Worm (Caenorhabditis elegans) whole organism, midembryonic: ENCODE data around the gene irld-22.

ENCODE experiments used
- T22C8.4 ChIP-seq: fragments of 200-800 bp; sonication (Bioruptor generic); IDR thresholded peaks from 2 replicates; pipeline ENCODE4 v1.3.6; 2022; ENCODE audit warnings: missing genetic modification characterization, missing compliant biosample characterization
- cog-1 ChIP-seq: sonication (generic microtip); optimal IDR thresholded peaks from 2 replicates; lab custom pipeline; 2016; ENCODE audit warnings: missing genetic modification characterization, missing compliant biosample characterization
- flt-1 ChIP-seq: fragments of 200-800 bp; sonication (Bioruptor generic); IDR thresholded peaks from 2 replicates; pipeline ENCODE4 v1.3.6; 2022; ENCODE audit warnings: missing genetic modification characterization, missing compliant biosample characterization
- klf-2 ChIP-seq: fragments of 200-800 bp; sonication (Bioruptor generic); conservative IDR thresholded peaks from 2 replicates; pipeline ENCODE4 v1.3.6; 2022; ENCODE audit warnings: missing genetic modification reagents, missing genetic modification characterization, missing compliant biosample characterization
- med-1 ChIP-seq: sonication (generic microtip); optimal IDR thresholded peaks from 2 replicates; lab custom pipeline; 2017; ENCODE audit warnings: missing genetic modification characterization, mild to moderate bottlenecking, missing compliant biosample characterization, antibody characterized with exemption, missing genetic modification reagents; ENCODE audit not compliant: insufficient read depth
- ref-1 ChIP-seq: fragments of 200-800 bp; sonication (Bioruptor generic); conservative IDR thresholded peaks from 2 replicates; pipeline ENCODE4 v1.3.6; 2022; ENCODE audit warnings: missing genetic modification reagents, missing genetic modification characterization, missing compliant biosample characterization
- tab-1 ChIP-seq: fragments of 200-800 bp; sonication (Bioruptor generic); IDR thresholded peaks from 2 replicates; pipeline ENCODE4 v1.3.6; 2022; ENCODE audit warnings: missing genetic modification characterization, missing compliant biosample characterization
- ztf-23 ChIP-seq: fragments of 200-800 bp; sonication (Bioruptor generic); IDR thresholded peaks from 2 replicates; pipeline ENCODE4 v1.3.6; 2022; ENCODE audit warnings: missing genetic modification reagents, missing genetic modification characterization, missing compliant biosample characterization
- ztf-29 ChIP-seq: fragments of 200-800 bp; sonication (Bioruptor generic); IDR thresholded peaks from 2 replicates; pipeline ENCODE4 v1.3.6; 2022; ENCODE audit warnings: missing genetic modification reagents, missing genetic modification characterization, missing compliant biosample characterization

The irld-22 gene

ce11 chrV:3896018-3896417, 4.0 kb downstream of the irld-22 start:
- TF ChIP-seq T22C8.4: no peak
- no peak for TF ChIP-seq flt-1 (GFP tag; lab: Robert Waterston, UW)
- no peak for TF ChIP-seq ref-1
- TF ChIP-seq cog-1: no peak
- TF ChIP-seq ztf-23 (GFP tag; lab: Robert Waterston, UW): no peak
- no peak for TF ChIP-seq med-1 (GFP tag; lab: Kevin White, UChicago)
- TF ChIP-seq ztf-29 (GFP tag; lab: Robert Waterston, UW): no peak
- TF ChIP-seq tab-1 (GFP tag; lab: Robert Waterston, UW): no peak
- TF ChIP-seq klf-2 (GFP tag; lab: Robert Waterston, UW): no peak

- TF ChIP-seq ztf-29 (GFP tag; lab: Robert Waterston, UW) (no peak), med-1 (GFP tag; lab: Kevin White, UChicago) (no peak), T22C8.4 (no peak), klf-2 (GFP tag; lab: Robert Waterston, UW) (no peak), tab-1 (GFP tag; lab: Robert Waterston, UW) (no peak), cog-1 (no peak), ztf-23 (GFP tag; lab: Robert Waterston, UW) (no peak), flt-1 (GFP tag; lab: Robert Waterston, UW) (no peak), ref-1 (no peak)
These were observed 5.3 kb downstream of the irld-22 start, which contains the start of gene sre-9 for ce11 chrV:3894661-3895060. TSS of gene sre-9 (plus strand) at chrV:3894961.

ce11 chrV:3892361-3892904, 7.6 kb downstream of the irld-22 start, which contains the start of gene C17E7.4:
TSS of gene C17E7.4 (plus strand) at chrV:3892854.
- TF ChIP-seq ztf-29 (GFP tag; lab: Robert Waterston, UW): no peak
- TF ChIP-seq med-1 (GFP tag; lab: Kevin White, UChicago): no peak
- TF ChIP-seq ref-1: no peak
- no peak for TF ChIP-seq tab-1 (GFP tag; lab: Robert Waterston, UW)
- TF ChIP-seq ztf-23 (GFP tag; lab: Robert Waterston, UW): no peak
- TF ChIP-seq klf-2 (GFP tag; lab: Robert Waterston, UW): no peak
- TF ChIP-seq cog-1: no peak
- no peak for TF ChIP-seq T22C8.4
- TF ChIP-seq flt-1 (GFP tag; lab: Robert Waterston, UW): no peak

ce11 chrV:3891919-3892318, 8.1 kb downstream of the irld-22 start, which contains the start of gene C17E7.12:
TSS of gene C17E7.12 (minus strand) at chrV:3892019.
- no peak for TF ChIP-seq ztf-29 (GFP tag; lab: Robert Waterston, UW)
- no peak for TF ChIP-seq tab-1 (GFP tag; lab: Robert Waterston, UW)
- no peak for TF ChIP-seq ref-1

- TF ChIP-seq med-1 (GFP tag; lab: Kevin White, UChicago) (no peak), flt-1 (GFP tag; lab: Robert Waterston, UW) (no peak), ref-1 (no peak), ztf-29 (GFP tag; lab: Robert Waterston, UW) (no peak), cog-1 (no peak), klf-2 (GFP tag; lab: Robert Waterston, UW) (no peak), ztf-23 (GFP tag; lab: Robert Waterston, UW) (no peak), tab-1 (GFP tag; lab: Robert Waterston, UW) (no peak), T22C8.4 (no peak)
These were observed 9.2 kb downstream of the irld-22 start, which contains the start of gene C17E7.9 for ce11 chrV:3890761-3891160. TSS of gene C17E7.9 (minus strand) at chrV:3890861.

ce11 chrV:3889113-3889512, 10.9 kb downstream of the irld-22 start, which contains the start of gene C17E7.13:
TSS of gene C17E7.13 (minus strand) at chrV:3889288.
- TF ChIP-seq T22C8.4: no peak
- no peak for TF ChIP-seq flt-1 (GFP tag; lab: Robert Waterston, UW)
- TF ChIP-seq tab-1 (GFP tag; lab: Robert Waterston, UW): no peak
- TF ChIP-seq ref-1: no peak
- no peak for TF ChIP-seq ztf-23 (GFP tag; lab: Robert Waterston, UW)
- no peak for TF ChIP-seq klf-2 (GFP tag; lab: Robert Waterston, UW)
- no peak for TF ChIP-seq ztf-29 (GFP tag; lab: Robert Waterston, UW)
- no peak for TF ChIP-seq med-1 (GFP tag; lab: Kevin White, UChicago)
- TF ChIP-seq cog-1: no peak

- TF ChIP-seq med-1 (GFP tag; lab: Kevin White, UChicago) (no peak), cog-1 (no peak), ztf-29 (GFP tag; lab: Robert Waterston, UW) (no peak), T22C8.4 (no peak), flt-1 (GFP tag; lab: Robert Waterston, UW) (no peak), klf-2 (GFP tag; lab: Robert Waterston, UW) (no peak), ztf-23 (GFP tag; lab: Robert Waterston, UW) (no peak), tab-1 (GFP tag; lab: Robert Waterston, UW) (no peak)
These were observed 13.9 kb downstream of the irld-22 start, which contains the start of gene nhr-124 for ce11 chrV:3886104-3886503. TSS of gene nhr-124 (minus strand) at chrV:3886204.

- TF ChIP-seq ref-1 (no peak), ztf-29 (GFP tag; lab: Robert Waterston, UW) (no peak), med-1 (GFP tag; lab: Kevin White, UChicago) (no peak), ztf-23 (GFP tag; lab: Robert Waterston, UW) (no peak), klf-2 (GFP tag; lab: Robert Waterston, UW) (no peak), cog-1 (no peak), tab-1 (GFP tag; lab: Robert Waterston, UW) (no peak), T22C8.4 (no peak), flt-1 (GFP tag; lab: Robert Waterston, UW) (no peak)
These were observed 15.5 kb downstream of the irld-22 start for ce11 chrV:3884550-3884949.

- TF ChIP-seq klf-2 (GFP tag; lab: Robert Waterston, UW) (no peak), tab-1 (GFP tag; lab: Robert Waterston, UW) (no peak), T22C8.4 (no peak), med-1 (GFP tag; lab: Kevin White, UChicago) (no peak), ztf-29 (GFP tag; lab: Robert Waterston, UW) (no peak), ref-1 (no peak), flt-1 (GFP tag; lab: Robert Waterston, UW) (no peak), cog-1 (no peak), ztf-23 (GFP tag; lab: Robert Waterston, UW) (no peak)
These were observed 21.8 kb downstream of the irld-22 start, which contains the start of gene nhr-159 for ce11 chrV:3878223-3878622. TSS of gene nhr-159 (minus strand) at chrV:3878323.
